Worm (Caenorhabditis elegans): ENCODE results near the gene R07E5.11.

R07E5.11 gene

ce11 chrIII:4417956-4418355 is 2.9 kb upstream of the R07E5.11 start, which contains the start of the genes R07E5.19 and pdcd-2:
TSS of gene R07E5.19 (minus strand) at chrIII:4418056.
TSS of gene pdcd-2 (minus strand) at chrIII:4418057.
- TF ChIP-seq nhr-237 (tag; optimal IDR thresholded peaks at IDR 0.05) (no peak), lin-15B (tag; optimal IDR thresholded peaks at IDR 0.05) (no peak), skn-1 (tag; optimal IDR thresholded peaks at IDR 0.05) (no peak), nfya-1 (tag; optimal IDR thresholded peaks at IDR 0.05; ENCODE audit: insufficient read depth) (no peak), R02D3.7 (tag; optimal IDR thresholded peaks at IDR 0.05) (no peak), daf-12 (tag; optimal IDR thresholded peaks at IDR 0.05) (no peak), nhr-28 (tag; optimal IDR thresholded peaks at IDR 0.05) (no peak), nhr-43 (tag; optimal IDR thresholded peaks at IDR 0.05; ENCODE audit: poor library complexity, severe bottlenecking) (no peak), elt-2 (tag; optimal IDR thresholded peaks at IDR 0.05) (no peak), fkh-10 (GFP tag; optimal IDR thresholded peaks at IDR 0.05) (no peak), lsy-12 (tag; optimal IDR thresholded peaks at IDR 0.05) (no peak)

- TF ChIP-seq lin-15B (tag; optimal IDR thresholded peaks at IDR 0.05), result peak; percentile 0
- peak; percentile 98 for TF ChIP-seq snpc-4 (tag; optimal IDR thresholded peaks at IDR 0.05)
- TF ChIP-seq tbx-2 (tag; optimal IDR thresholded peaks at IDR 0.05), result peak; percentile 9
- peak; percentile 55 for TF ChIP-seq nfya-1 (tag; optimal IDR thresholded peaks at IDR 0.05; ENCODE audit: insufficient read depth)
- TF ChIP-seq nhr-25 (tag; optimal IDR thresholded peaks at IDR 0.05), result peak; percentile 22
- peak; percentile 33 for TF ChIP-seq lin-39 (tag; optimal IDR thresholded peaks at IDR 0.05)
- peak; percentile 14 for TF ChIP-seq pha-4 (tag; optimal IDR thresholded peaks at IDR 0.05)
- TF ChIP-seq nhr-43 (tag; optimal IDR thresholded peaks at IDR 0.05; ENCODE audit: poor library complexity, severe bottlenecking), result peak; percentile 71
- peak; percentile 43 for TF ChIP-seq hmg-11 (tag; optimal IDR thresholded peaks at IDR 0.05)
- peak; percentile 63 for TF ChIP-seq lsy-12 (tag; optimal IDR thresholded peaks at IDR 0.05)
- peak; percentile 30 for TF ChIP-seq elt-2 (tag; optimal IDR thresholded peaks at IDR 0.05)
- TF ChIP-seq nhr-23 (tag; optimal IDR thresholded peaks at IDR 0.05), result peak; percentile 29
Measured at ce11 chrIII:4414041-4414440, 994 bp downstream of the R07E5.11 start.

DNA sequence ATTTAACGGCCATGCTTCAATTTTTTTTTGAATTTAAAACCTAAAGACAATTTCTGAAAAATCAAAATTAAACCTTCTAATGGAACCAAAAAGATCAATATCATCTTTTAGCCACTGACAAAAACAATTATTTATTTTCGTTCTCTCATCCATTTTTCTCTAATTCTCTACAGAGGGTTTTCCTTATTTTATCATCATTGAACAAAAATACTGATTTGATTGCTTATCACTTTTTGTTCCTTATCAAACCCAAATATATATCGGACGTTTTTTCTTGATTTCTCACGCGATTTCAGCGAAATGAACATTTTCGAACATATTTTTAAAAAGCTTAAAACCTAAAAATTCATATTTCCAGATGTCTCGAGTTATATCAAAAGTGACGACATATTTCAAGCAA is 1.9 kb downstream of the R07E5.11 start, which contains the start of gene mpc-1:
Gene mpc-1, plus strand, starts transcription at position 359 of the 400 bp plus-strand sequence.
- TF ChIP-seq snpc-4 (tag; optimal IDR thresholded peaks at IDR 0.05) (peak; percentile 57), elt-3 (tag; optimal IDR thresholded peaks at IDR 0.05) (peak in 2 of 3 experiments; percentile 68 to 80), ceh-9 (tag; optimal IDR thresholded peaks at IDR 0.05) (no peak), hmg-11 (tag; optimal IDR thresholded peaks at IDR 0.05) (no peak), zag-1 (tag; optimal IDR thresholded peaks at IDR 0.05) (no peak), pqm-1 (tag; optimal IDR thresholded peaks at IDR 0.05) (peak; percentile 95), nhr-23 (tag; optimal IDR thresholded peaks at IDR 0.05) (no peak), ZK546.5 (tag; optimal IDR thresholded peaks at IDR 0.05) (no peak), mml-1 (tag; optimal IDR thresholded peaks at IDR 0.05) (no peak), daf-12 (tag; optimal IDR thresholded peaks at IDR 0.05) (no peak), nhr-67 (tag; optimal IDR thresholded peaks at IDR 0.05) (no peak), nhr-11 (tag; optimal IDR thresholded peaks at IDR 0.05) (no peak), nhr-77 (tag; optimal IDR thresholded peaks at IDR 0.05) (no peak), nhr-237 (tag; optimal IDR thresholded peaks at IDR 0.05) (no peak), ceh-28 (tag; optimal IDR thresholded peaks at IDR 0.05) (peak; percentile 19), nhr-12 (tag; optimal IDR thresholded peaks at IDR 0.05) (no peak), ceh-82 (tag; optimal IDR thresholded peaks at IDR 0.05) (no peak), tbx-2 (tag; optimal IDR thresholded peaks at IDR 0.05) (no peak), egl-5 (tag; optimal IDR thresholded peaks at IDR 0.05) (no peak), ama-1 (optimal IDR thresholded peaks at IDR 0.05) (no peak), R02D3.7 (tag; optimal IDR thresholded peaks at IDR 0.05) (no peak), nhr-28 (tag; optimal IDR thresholded peaks at IDR 0.05) (no peak), ceh-16 (tag; optimal IDR thresholded peaks at IDR 0.05) (no peak), elt-2 (tag; optimal IDR thresholded peaks at IDR 0.05) (peak; percentile 89), nfya-1 (tag; optimal IDR thresholded peaks at IDR 0.05; ENCODE audit: insufficient read depth) (no peak), skn-1 (tag; optimal IDR thresholded peaks at IDR 0.05) (peak; percentile 48), lin-15B (tag; optimal IDR thresholded peaks at IDR 0.05) (no peak), jun-1 (tag; optimal IDR thresholded peaks at IDR 0.05) (peak; percentile 51), fkh-10 (GFP tag; optimal IDR thresholded peaks at IDR 0.05) (no peak), fos-1 (tag; optimal IDR thresholded peaks at IDR 0.05) (no peak), unc-39 (tag; optimal IDR thresholded peaks at IDR 0.05) (no peak), fkh-2 (tag; optimal IDR thresholded peaks at IDR 0.05) (no peak), nhr-43 (tag; optimal IDR thresholded peaks at IDR 0.05; ENCODE audit: poor library complexity, severe bottlenecking) (no peak), aly-2 (tag; optimal IDR thresholded peaks at IDR 0.05) (no peak), lsy-12 (tag; optimal IDR thresholded peaks at IDR 0.05) (no peak), mdl-1 (tag; optimal IDR thresholded peaks at IDR 0.05) (no peak), pha-4 (tag; optimal IDR thresholded peaks at IDR 0.05) (peak; percentile 64)
